Worm (Caenorhabditis elegans) whole organism, young adult: ENCODE results near the gene sym-4.
A peak's percentile ranks its signal among the peaks of the same experiment; 100 is the strongest.

Experiments used
- C17E4.6 ChIP-seq: fragments of 200-800 bp; sonication (Bioruptor generic); IDR thresholded peaks from 2 replicates; pipeline ENCODE4 v1.3.6; 2022; ENCODE audit warnings: missing genetic modification reagents, missing genetic modification characterization, missing compliant biosample characterization
- F10E7.11 ChIP-seq: sonication (generic microtip); optimal IDR thresholded peaks from 2 replicates; lab custom pipeline; 2017; ENCODE audit warnings: mild to moderate bottlenecking, missing genetic modification characterization, moderate library complexity, missing compliant biosample characterization
- F39B2.1 ChIP-seq: fragments of 200-800 bp; sonication (Bioruptor generic); IDR thresholded peaks from 2 replicates; pipeline ENCODE4 v1.3.6; 2022; ENCODE audit warnings: missing genetic modification reagents, missing genetic modification characterization, missing compliant biosample characterization
- F49E8.2 ChIP-seq: sonication (generic microtip); optimal IDR thresholded peaks from 3 replicates; lab custom pipeline; 2017; ENCODE audit warnings: missing genetic modification characterization, mild to moderate bottlenecking, missing compliant biosample characterization, antibody characterized with exemption, moderate library complexity; ENCODE audit not compliant: insufficient read depth
- F52B5.7 ChIP-seq: sonication (generic microtip); optimal IDR thresholded peaks from 2 replicates; lab custom pipeline; 2016; ENCODE audit warnings: mild to moderate bottlenecking, missing genetic modification characterization, missing compliant biosample characterization
- F55B11.4 ChIP-seq: sonication (generic microtip); optimal IDR thresholded peaks from 2 replicates; lab custom pipeline; 2016; ENCODE audit warnings: missing compliant biosample characterization, missing genetic modification characterization, borderline replicate concordance; ENCODE audit not compliant: insufficient read depth
- F57A8.1 ChIP-seq: fragments of 200-800 bp; sonication (Bioruptor generic); optimal IDR thresholded peaks from 2 replicates; lab custom pipeline; 2018; ENCODE audit warnings: mild to moderate bottlenecking, missing genetic modification characterization, moderate library complexity, missing compliant biosample characterization
- K11D2.4 ChIP-seq: fragments of 200-800 bp; sonication (Bioruptor generic); IDR thresholded peaks from 2 replicates; pipeline ENCODE4 v1.3.6; 2022; ENCODE audit warnings: missing genetic modification reagents, missing genetic modification characterization, missing compliant biosample characterization
- K12H6.12 ChIP-seq: fragments of 200-800 bp; sonication (Bioruptor generic); optimal IDR thresholded peaks from 2 replicates; lab custom pipeline; 2018; ENCODE audit warnings: mild to moderate bottlenecking, missing genetic modification characterization, missing compliant biosample characterization
- T26A5.8 ChIP-seq: sonication (generic microtip); optimal IDR thresholded peaks from 2 replicates; lab custom pipeline; 2016; ENCODE audit warnings: missing genetic modification characterization, missing compliant biosample characterization
- Y67H2A.10 ChIP-seq: fragments of 200-800 bp; sonication (Bioruptor generic); conservative IDR thresholded peaks from 2 replicates; pipeline ENCODE4 v1.3.6; 2022; ENCODE audit warnings: missing genetic modification reagents, missing genetic modification characterization, missing compliant biosample characterization
- Y79H2A.3 ChIP-seq: fragments of 200-800 bp; sonication (Bioruptor generic); conservative IDR thresholded peaks from 2 replicates; pipeline ENCODE4 v1.3.6; 2022; ENCODE audit warnings: missing genetic modification reagents, missing genetic modification characterization, missing compliant biosample characterization
- ama-1 ChIP-seq, 3 experiments: fragments of 150-350 bp in 1 of 3; sonication (generic microtip) in 2 of 3; optimal IDR thresholded peaks; 2 replicates each; lab custom pipeline; 2014 to 2018; ENCODE audit warnings: missing biosample characterization in 2 of 3, missing genetic modification characterization in 2 of 3, missing genetic modification reagents in 2 of 3
- aptf-2 ChIP-seq: fragments of 200-800 bp; sonication (Bioruptor generic); conservative IDR thresholded peaks from 2 replicates; pipeline ENCODE4 v1.3.6; 2022; ENCODE audit warnings: missing genetic modification reagents, missing genetic modification characterization, missing compliant biosample characterization
- atf-7 ChIP-seq: sonication (generic microtip); optimal IDR thresholded peaks from 2 replicates; lab custom pipeline; 2017; ENCODE audit warnings: mild to moderate bottlenecking, missing genetic modification characterization, missing compliant biosample characterization
- athp-1 ChIP-seq: sonication (generic microtip); optimal IDR thresholded peaks from 2 replicates; lab custom pipeline; 2017; ENCODE audit warnings: mild to moderate bottlenecking, missing genetic modification characterization, missing compliant biosample characterization
- cebp-2 ChIP-seq: fragments of 200-800 bp; sonication (Bioruptor generic); IDR thresholded peaks from 2 replicates; pipeline ENCODE4 v1.3.6; 2022; ENCODE audit warnings: missing genetic modification characterization, missing compliant biosample characterization
- ceh-40 ChIP-seq: fragments of 200-800 bp; sonication (Bioruptor generic); IDR thresholded peaks from 2 replicates; pipeline ENCODE4 v1.3.6; 2022; ENCODE audit warnings: missing genetic modification characterization, missing compliant biosample characterization
- ceh-58 ChIP-seq: fragments of 200-800 bp; sonication (Bioruptor generic); IDR thresholded peaks from 2 replicates; pipeline ENCODE4 v1.3.6; 2022; ENCODE audit warnings: missing genetic modification characterization, missing compliant biosample characterization
- die-1 ChIP-seq: sonication (generic microtip); optimal IDR thresholded peaks from 2 replicates; lab custom pipeline; 2016; ENCODE audit warnings: missing genotype, mild to moderate bottlenecking, missing genetic modification characterization, missing compliant biosample characterization
- dpff-1 ChIP-seq: sonication (generic microtip); optimal IDR thresholded peaks from 2 replicates; lab custom pipeline; 2017; ENCODE audit warnings: mild to moderate bottlenecking, missing genetic modification characterization, missing compliant biosample characterization
- egl-18 ChIP-seq: fragments of 200-800 bp; sonication (Bioruptor generic); IDR thresholded peaks from 2 replicates; pipeline ENCODE4 v1.3.6; 2022; ENCODE audit warnings: missing genetic modification reagents, missing genetic modification characterization, missing compliant biosample characterization
- fkh-3 ChIP-seq: sonication (generic microtip); optimal IDR thresholded peaks from 2 replicates; lab custom pipeline; 2016; ENCODE audit warnings: mild to moderate bottlenecking, missing genetic modification characterization, missing compliant biosample characterization
- hmg-1.2 ChIP-seq: fragments of 200-800 bp; sonication (Bioruptor generic); IDR thresholded peaks from 2 replicates; pipeline ENCODE4 v1.3.6; 2022; ENCODE audit warnings: missing genetic modification reagents, missing genetic modification characterization, missing compliant biosample characterization
- hsf-1 ChIP-seq: fragments of 200-800 bp; sonication (Bioruptor generic); IDR thresholded peaks from 2 replicates; pipeline ENCODE4 v1.3.6; 2022; ENCODE audit warnings: missing genetic modification reagents, missing genetic modification characterization, missing compliant biosample characterization
- let-526 ChIP-seq: fragments of 200-800 bp; sonication (Bioruptor generic); IDR thresholded peaks from 2 replicates; pipeline ENCODE4 v1.3.6; 2022; ENCODE audit warnings: missing genetic modification reagents, missing genetic modification characterization, missing compliant biosample characterization
- let-607 ChIP-seq, 2 experiments: fragments of 200-800 bp in 1 of 2; sonication (Bioruptor generic) in 1 of 2; sonication (generic microtip) in 1 of 2; optimal IDR thresholded peaks; 2 replicates each; lab custom pipeline; 2016 to 2018; ENCODE audit warnings: mild to moderate bottlenecking in 2 of 2, missing compliant biosample characterization in 2 of 2, missing genetic modification characterization in 2 of 2, moderate library complexity in 2 of 2, missing genotype in 1 of 2
- lin-26 ChIP-seq: fragments of 200-800 bp; sonication (Bioruptor generic); IDR thresholded peaks from 2 replicates; pipeline ENCODE4 v1.3.6; 2022; ENCODE audit warnings: missing genetic modification reagents, missing genetic modification characterization, missing compliant biosample characterization
- lin-35 ChIP-seq, 3 experiments: fragments of 150-350 bp in 2 of 3; sonication (generic microtip) in 1 of 3; optimal IDR thresholded peaks; 2 replicates each; lab custom pipeline; 2014 to 2018; ENCODE audit warnings: missing biosample characterization in 3 of 3, missing genetic modification characterization in 3 of 3, missing genetic modification reagents in 3 of 3
- lin-40 ChIP-seq: sonication (generic microtip); optimal IDR thresholded peaks from 2 replicates; lab custom pipeline; 2016; ENCODE audit warnings: missing genetic modification characterization, mild to moderate bottlenecking, missing compliant biosample characterization, missing genotype, missing genetic modification reagents
- lin-54 ChIP-seq: fragments of 200-800 bp; sonication (Bioruptor generic); optimal IDR thresholded peaks from 2 replicates; lab custom pipeline; 2018; ENCODE audit warnings: mild to moderate bottlenecking, missing genetic modification characterization, missing compliant biosample characterization
- lsy-27 ChIP-seq: sonication (generic microtip); optimal IDR thresholded peaks from 2 replicates; lab custom pipeline; 2017; ENCODE audit warnings: missing genetic modification characterization, mild to moderate bottlenecking, missing compliant biosample characterization, antibody characterized with exemption, missing genotype, borderline replicate concordance; ENCODE audit not compliant: insufficient read depth
- madf-10 ChIP-seq: sonication (generic microtip); optimal IDR thresholded peaks from 2 replicates; lab custom pipeline; 2016; ENCODE audit warnings: mild to moderate bottlenecking, missing genetic modification characterization, missing compliant biosample characterization
- mcd-1 ChIP-seq: fragments of 200-800 bp; sonication (Bioruptor generic); IDR thresholded peaks from 2 replicates; pipeline ENCODE4 v1.3.6; 2022; ENCODE audit warnings: missing genetic modification reagents, missing genetic modification characterization, missing compliant biosample characterization
- mel-28 ChIP-seq: sonication (generic microtip); optimal IDR thresholded peaks from 2 replicates; lab custom pipeline; 2016; ENCODE audit warnings: borderline replicate concordance, mild to moderate bottlenecking, missing genetic modification characterization, missing compliant biosample characterization
- mxl-1 ChIP-seq: sonication (generic microtip); optimal IDR thresholded peaks from 2 replicates; lab custom pipeline; 2016; ENCODE audit warnings: missing genetic modification characterization, missing compliant biosample characterization
- nhr-179 ChIP-seq: sonication (generic microtip); optimal IDR thresholded peaks from 2 replicates; lab custom pipeline; 2016; ENCODE audit warnings: mild to moderate bottlenecking, missing genetic modification characterization, missing compliant biosample characterization
- nhr-80 ChIP-seq: sonication (generic microtip); optimal IDR thresholded peaks from 2 replicates; lab custom pipeline; 2016; ENCODE audit warnings: missing genetic modification characterization, missing compliant biosample characterization
- rec-8 ChIP-seq, 2 experiments: sonication (generic microtip); optimal IDR thresholded peaks; 2 replicates each; lab custom pipeline; 2016; ENCODE audit warnings: mild to moderate bottlenecking in 2 of 2, missing genetic modification characterization in 2 of 2, missing genetic modification reagents in 2 of 2, missing genotype in 2 of 2, missing biosample characterization in 1 of 2, missing compliant biosample characterization in 1 of 2, moderate library complexity in 1 of 2
- sea-2 ChIP-seq: fragments of 200-800 bp; sonication (Bioruptor generic); IDR thresholded peaks from 2 replicates; pipeline ENCODE4 v1.3.6; 2022; ENCODE audit warnings: missing genetic modification characterization, missing compliant biosample characterization
- snpc-3.4 ChIP-seq: sonication (generic microtip); optimal IDR thresholded peaks from 2 replicates; lab custom pipeline; 2017; ENCODE audit warnings: missing genetic modification characterization, mild to moderate bottlenecking, missing compliant biosample characterization, antibody characterized with exemption, moderate library complexity, missing genotype, missing genetic modification reagents
- tbp1 ChIP-seq: fragments of 200-800 bp; sonication (Bioruptor generic); optimal IDR thresholded peaks from 2 replicates; lab custom pipeline; 2018; ENCODE audit warnings: mild to moderate bottlenecking, missing genetic modification characterization, missing compliant biosample characterization
- unc-130 ChIP-seq: sonication (generic microtip); optimal IDR thresholded peaks from 2 replicates; lab custom pipeline; 2016; ENCODE audit warnings: missing genetic modification reagents, missing genetic modification characterization, missing compliant biosample characterization
- unc-62 ChIP-seq: fragments of 150-350 bp; optimal IDR thresholded peaks from 2 replicates; lab custom pipeline; 2014; ENCODE audit warnings: missing biosample characterization, missing genetic modification reagents, missing genetic modification characterization
- zfh-2 ChIP-seq: fragments of 200-800 bp; sonication (Bioruptor generic); conservative IDR thresholded peaks from 2 replicates; pipeline ENCODE4 v1.3.6; 2022; ENCODE audit warnings: missing genetic modification reagents, missing genetic modification characterization, missing compliant biosample characterization
- ztf-22 ChIP-seq: fragments of 200-800 bp; sonication (Bioruptor generic); optimal IDR thresholded peaks from 2 replicates; lab custom pipeline; 2018; ENCODE audit warnings: mild to moderate bottlenecking, missing genetic modification characterization, moderate library complexity, missing compliant biosample characterization
- ztf-25 ChIP-seq: fragments of 200-800 bp; sonication (Bioruptor generic); IDR thresholded peaks from 2 replicates; pipeline ENCODE4 v1.3.6; 2022; ENCODE audit warnings: missing genetic modification reagents, missing genetic modification characterization, missing compliant biosample characterization
- ztf-26 ChIP-seq: sonication (generic microtip); optimal IDR thresholded peaks from 2 replicates; lab custom pipeline; 2017; ENCODE audit warnings: missing genetic modification characterization, missing compliant biosample characterization
- ztf-3 ChIP-seq: fragments of 200-800 bp; sonication (Bioruptor generic); optimal IDR thresholded peaks from 2 replicates; lab custom pipeline; 2018; ENCODE audit warnings: mild to moderate bottlenecking, missing genetic modification characterization, missing compliant biosample characterization

Gene sym-4

DNA sequence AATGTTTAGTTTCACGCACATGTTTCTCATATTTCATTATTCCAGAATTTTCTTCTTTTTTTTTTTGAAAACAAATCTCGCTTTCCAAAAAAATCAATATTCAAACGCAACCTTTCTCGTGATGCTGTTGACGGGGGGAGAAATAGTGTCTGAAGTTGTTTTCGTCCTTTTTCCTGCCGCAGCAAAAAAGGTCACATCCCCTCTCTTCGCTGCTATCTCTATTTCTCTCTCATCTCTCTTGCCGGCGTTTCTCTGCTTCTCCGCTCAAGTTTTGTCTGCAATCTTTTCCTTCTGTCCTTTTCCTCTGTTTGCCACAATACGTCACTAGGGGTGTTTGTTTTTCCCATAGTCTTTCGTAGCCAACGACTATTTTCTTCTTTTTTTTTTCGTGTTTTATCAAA is 22.7 kb downstream of the sym-4 start (continued):
- TF ChIP-seq K12H6.12 (tag; lab: Kevin White, UChicago) (peak; percentile 84), unc-62 (no peak), die-1 (tag; lab: Kevin White, UChicago) (peak; percentile 42), ztf-26 (tag; lab: Kevin White, UChicago) (peak; percentile 70), Y79H2A.3 (GFP tag; lab: Robert Waterston, UW) (no peak), hmg-1.2 (GFP tag; lab: Robert Waterston, UW) (peak; percentile 67; the same call in 1 of the 2 replicates), ceh-58 (no peak), ztf-22 (GFP tag; lab: Kevin White, UChicago) (no peak), nhr-179 (tag; lab: Kevin White, UChicago) (no peak), dpff-1 (tag; lab: Kevin White, UChicago) (no peak), snpc-3.4 (tag; lab: Kevin White, UChicago) (no peak), F57A8.1 (GFP tag; lab: Kevin White, UChicago) (no peak), ceh-40 (GFP tag; lab: Robert Waterston, UW) (no peak), ztf-3 (GFP tag; lab: Kevin White, UChicago) (no peak), lin-54 (GFP tag; lab: Kevin White, UChicago) (no peak), fkh-3 (tag; lab: Kevin White, UChicago) (no peak), let-526 (no peak), Y67H2A.10 (GFP tag; lab: Robert Waterston, UW) (no peak), lsy-27 (no peak), unc-130 (GFP tag; lab: Kevin White, UChicago) (no peak), mxl-1 (tag; lab: Kevin White, UChicago) (no peak), K11D2.4 (GFP tag; lab: Robert Waterston, UW) (peak; percentile 70), let-607 (tag; optimal IDR thresholded peaks at IDR 0.05; lab: Kevin White, UChicago) (no peak), egl-18 (GFP tag; lab: Robert Waterston, UW) (no peak), T26A5.8 (tag; lab: Kevin White, UChicago) (no peak), lin-35 (GFP tag; optimal IDR thresholded peaks at IDR 0.05; lab: Kevin White, UChicago) (no peak), madf-10 (tag; lab: Kevin White, UChicago) (no peak), nhr-80 (tag; lab: Kevin White, UChicago) (peak; percentile 61), mel-28 (tag; lab: Kevin White, UChicago) (no peak), mcd-1 (GFP tag; lab: Robert Waterston, UW) (peak; percentile 42; the same call in 1 of the 2 replicates), lin-40 (tag; lab: Kevin White, UChicago) (peak; percentile 81), ama-1 (optimal IDR thresholded peaks at IDR 0.05; lab: Kevin White, UChicago) (no peak), ama-1 (GFP tag; optimal IDR thresholded peaks at IDR 0.05; lab: Kevin White, UChicago) (no peak), F55B11.4 (tag; lab: Kevin White, UChicago) (no peak), C17E4.6 (no peak), cebp-2 (GFP tag; lab: Robert Waterston, UW) (no peak), F52B5.7 (no peak), ztf-25 (no peak), sea-2 (no peak), tbp1 (peak; percentile 52), F49E8.2 (tag; lab: Kevin White, UChicago) (no peak), aptf-2 (GFP tag; lab: Robert Waterston, UW) (no peak), F39B2.1 (GFP tag; lab: Robert Waterston, UW) (no peak), lin-26 (GFP tag; lab: Robert Waterston, UW) (no peak), atf-7 (tag; lab: Kevin White, UChicago) (no peak), athp-1 (tag; lab: Kevin White, UChicago) (no peak), hsf-1 (GFP tag; lab: Robert Waterston, UW) (no peak), zfh-2 (GFP tag; lab: Robert Waterston, UW) (peak; percentile 75), F10E7.11 (tag; lab: Kevin White, UChicago) (no peak), rec-8 (tag; optimal IDR thresholded peaks at IDR 0.05; lab: Kevin White, UChicago) (no peak)
